Fruit fly (Drosophila melanogaster) whole organism, embryonic: ENCODE data around the gene Hacd1.

ENCODE experiments used
- Ada2b ChIP-seq: fragments of 200-800 bp; sonication (Bioruptor generic); IDR thresholded peaks from 2 replicates; pipeline ENCODE4 v1.3.6; 2022; ENCODE audit warnings: missing biosample characterization, missing genetic modification characterization
- Adf1 ChIP-seq: fragments of 200-800 bp; sonication (Bioruptor generic); IDR thresholded peaks from 2 replicates; pipeline ENCODE4 v1.3.6; 2022; ENCODE audit warnings: missing biosample characterization, missing genetic modification characterization
- B-H2 ChIP-seq: fragments of 200-800 bp; sonication (Bioruptor generic); optimal IDR thresholded peaks from 2 replicates; lab custom pipeline; 2018; ENCODE audit warnings: missing biosample characterization, mild to moderate bottlenecking, missing genetic modification characterization
- Bteb2 ChIP-seq: fragments of 200-800 bp; sonication (Bioruptor generic); optimal IDR thresholded peaks from 2 replicates; lab custom pipeline; 2016; ENCODE audit warnings: missing biosample characterization, missing genetic modification characterization
- CG10267 ChIP-seq: fragments of 200-800 bp; sonication (Bioruptor generic); optimal IDR thresholded peaks from 2 replicates; lab custom pipeline; 2018; ENCODE audit warnings: missing biosample characterization, mild to moderate bottlenecking, missing genetic modification characterization, moderate library complexity
- CG12659 ChIP-seq: fragments of 200-800 bp; sonication (Bioruptor generic); optimal IDR thresholded peaks from 3 replicates; lab custom pipeline; 2017; ENCODE audit warnings: mild to moderate bottlenecking, missing biosample characterization, missing genetic modification reagents, missing genetic modification characterization
- CG13894 ChIP-seq: fragments of 200-800 bp; sonication (Bioruptor generic); optimal IDR thresholded peaks from 3 replicates; lab custom pipeline; 2018; ENCODE audit warnings: missing biosample characterization, mild to moderate bottlenecking, missing genetic modification characterization, moderate library complexity
- CG14441 ChIP-seq: fragments of 200-800 bp; sonication (Bioruptor generic); IDR thresholded peaks from 2 replicates; pipeline ENCODE4 v1.3.6; 2022; ENCODE audit warnings: missing biosample characterization, missing genetic modification characterization
- CG15514 ChIP-seq: fragments of 200-800 bp; sonication (Bioruptor generic); optimal IDR thresholded peaks from 3 replicates; lab custom pipeline; 2017; ENCODE audit warnings: missing biosample characterization, missing genetic modification characterization, mild to moderate bottlenecking, moderate library complexity, missing genetic modification reagents
- CG16863 ChIP-seq: fragments of 200-800 bp; sonication (Bioruptor generic); optimal IDR thresholded peaks from 3 replicates; lab custom pipeline; 2016; ENCODE audit warnings: missing biosample characterization, missing genetic modification characterization
- CG17328 ChIP-seq: fragments of 200-800 bp; sonication (Bioruptor generic); IDR thresholded peaks from 2 replicates; pipeline ENCODE4 v1.3.6; 2022; ENCODE audit warnings: missing biosample characterization, missing genetic modification characterization
- CG17361 ChIP-seq: fragments of 200-800 bp; sonication (Bioruptor generic); IDR thresholded peaks from 3 replicates; pipeline ENCODE4 v1.3.6; 2022; ENCODE audit warnings: missing biosample characterization, missing genetic modification characterization
- CG17802 ChIP-seq: fragments of 200-800 bp; sonication (Bioruptor generic); optimal IDR thresholded peaks from 2 replicates; lab custom pipeline; 2018; ENCODE audit warnings: missing biosample characterization, mild to moderate bottlenecking, missing genetic modification characterization, moderate library complexity
- CG17829 ChIP-seq: fragments of 200-800 bp; optimal IDR thresholded peaks from 2 replicates; lab custom pipeline; 2019; ENCODE audit warnings: missing biosample characterization, mild to moderate bottlenecking, missing genetic modification characterization, moderate library complexity
- CG17912 ChIP-seq: fragments of 200-800 bp; sonication (Bioruptor generic); optimal IDR thresholded peaks from 2 replicates; lab custom pipeline; 2018; ENCODE audit warnings: missing biosample characterization, mild to moderate bottlenecking, missing genetic modification characterization
- CG2678 ChIP-seq: fragments of 200-800 bp; sonication (Bioruptor generic); optimal IDR thresholded peaks from 3 replicates; lab custom pipeline; 2019; ENCODE audit warnings: missing biosample characterization, mild to moderate bottlenecking, missing genetic modification characterization, moderate library complexity
- CG2875 ChIP-seq: fragments of 200-800 bp; sonication (Bioruptor generic); optimal IDR thresholded peaks from 2 replicates; lab custom pipeline; 2017; ENCODE audit warnings: missing biosample characterization, mild to moderate bottlenecking, missing genetic modification characterization, missing genetic modification reagents
- CG32532 ChIP-seq: fragments of 200-800 bp; sonication (Bioruptor generic); IDR thresholded peaks from 2 replicates; pipeline ENCODE4 v1.3.6; 2022; ENCODE audit warnings: missing biosample characterization, missing genetic modification characterization
- CG7357 ChIP-seq: fragments of 200-800 bp; sonication (Bioruptor generic); IDR thresholded peaks from 3 replicates; pipeline ENCODE4 v1.3.6; 2022; ENCODE audit warnings: missing biosample characterization, missing genetic modification characterization
- CG7839 ChIP-seq: fragments of 200-800 bp; sonication (Bioruptor generic); optimal IDR thresholded peaks from 3 replicates; lab custom pipeline; 2018; ENCODE audit warnings: missing biosample characterization, mild to moderate bottlenecking, missing genetic modification characterization, moderate library complexity
- CG7928 ChIP-seq: fragments of 200-800 bp; sonication (Bioruptor generic); optimal IDR thresholded peaks from 2 replicates; lab custom pipeline; 2017; ENCODE audit warnings: missing biosample characterization, mild to moderate bottlenecking, missing genetic modification characterization
- CG8089 ChIP-seq: fragments of 200-800 bp; sonication (Bioruptor generic); optimal IDR thresholded peaks from 3 replicates; lab custom pipeline; 2016; ENCODE audit warnings: missing biosample characterization, missing genetic modification characterization
- CG8281 ChIP-seq: fragments of 200-800 bp; sonication (Bioruptor generic); optimal IDR thresholded peaks from 2 replicates; lab custom pipeline; 2018; ENCODE audit warnings: missing biosample characterization, mild to moderate bottlenecking, missing genetic modification characterization, moderate library complexity
- CG8944 ChIP-seq: fragments of 200-800 bp; sonication (Bioruptor generic); optimal IDR thresholded peaks from 3 replicates; lab custom pipeline; 2016; ENCODE audit warnings: missing biosample characterization, missing genetic modification characterization
- CG9437 ChIP-seq: fragments of 200-800 bp; sonication (Bioruptor generic); optimal IDR thresholded peaks from 2 replicates; lab custom pipeline; 2018; ENCODE audit warnings: missing biosample characterization, mild to moderate bottlenecking, missing genetic modification characterization
- E2f1 ChIP-seq: fragments of 200-800 bp; sonication (Bioruptor generic); IDR thresholded peaks from 2 replicates; pipeline ENCODE4 v1.3.6; 2022; ENCODE audit warnings: missing biosample characterization, missing genetic modification characterization
- HmgD ChIP-seq: fragments of 200-800 bp; sonication (Bioruptor generic); optimal IDR thresholded peaks from 3 replicates; lab custom pipeline; 2016; ENCODE audit warnings: missing biosample characterization, missing genetic modification characterization
- NC2β ChIP-seq: fragments of 200-800 bp; sonication (Bioruptor generic); optimal IDR thresholded peaks from 2 replicates; lab custom pipeline; 2016; ENCODE audit warnings: missing biosample characterization, missing genetic modification characterization
- Nf-YC ChIP-seq: fragments of 200-800 bp; optimal IDR thresholded peaks from 3 replicates; lab custom pipeline; 2019; ENCODE audit warnings: missing biosample characterization, mild to moderate bottlenecking, missing genetic modification characterization, moderate library complexity
- Oaz ChIP-seq: fragments of 200-800 bp; sonication (Bioruptor generic); IDR thresholded peaks from 2 replicates; pipeline ENCODE4 v1.3.6; 2022; ENCODE audit warnings: missing biosample characterization, missing genetic modification characterization
- Side ChIP-seq: fragments of 200-800 bp; sonication (Bioruptor generic); optimal IDR thresholded peaks from 2 replicates; lab custom pipeline; 2016; ENCODE audit warnings: missing biosample characterization, missing genetic modification characterization
- Taf1 ChIP-seq: fragments of 200-800 bp; sonication (Bioruptor generic); IDR thresholded peaks from 2 replicates; pipeline ENCODE4 v1.3.6; 2022; ENCODE audit warnings: missing biosample characterization, missing genetic modification characterization
- YL-1 ChIP-seq: fragments of 200-800 bp; sonication (Bioruptor generic); optimal IDR thresholded peaks from 3 replicates; lab custom pipeline; 2017; ENCODE audit warnings: missing biosample characterization, mild to moderate bottlenecking, missing genetic modification characterization
- corto ChIP-seq: fragments of 200-800 bp; sonication (Bioruptor generic); optimal IDR thresholded peaks from 2 replicates; lab custom pipeline; 2016; ENCODE audit warnings: missing biosample characterization, mild to moderate bottlenecking, missing genetic modification characterization, moderate library complexity
- da ChIP-seq: fragments of 200-800 bp; sonication (Bioruptor generic); optimal IDR thresholded peaks from 2 replicates; lab custom pipeline; 2016; ENCODE audit warnings: missing biosample characterization, missing genetic modification characterization
- dan ChIP-seq: fragments of 200-800 bp; sonication (Bioruptor generic); IDR thresholded peaks from 2 replicates; pipeline ENCODE4 v1.3.6; 2022; ENCODE audit warnings: missing biosample characterization, missing genetic modification characterization
- grn ChIP-seq: fragments of 200-800 bp; sonication (Bioruptor generic); optimal IDR thresholded peaks from 3 replicates; lab custom pipeline; 2017; ENCODE audit warnings: missing biosample characterization, missing genetic modification characterization
- inv ChIP-seq: fragments of 200-800 bp; sonication (Bioruptor generic); IDR thresholded peaks from 2 replicates; pipeline ENCODE4 v1.3.6; 2022; ENCODE audit warnings: missing biosample characterization, missing genetic modification characterization; ENCODE audit not compliant: partially characterized antibody
- kni ChIP-seq: fragments of 200-800 bp; sonication (Bioruptor generic); optimal IDR thresholded peaks from 3 replicates; lab custom pipeline; 2017; ENCODE audit warnings: mild to moderate bottlenecking, missing biosample characterization, missing genetic modification reagents, missing genetic modification characterization
- luna ChIP-seq: fragments of 200-800 bp; sonication (Bioruptor generic); optimal IDR thresholded peaks from 2 replicates; lab custom pipeline; 2016; ENCODE audit warnings: missing biosample characterization, missing genetic modification characterization
- mirr ChIP-seq: fragments of 200-800 bp; sonication (Bioruptor generic); optimal IDR thresholded peaks from 3 replicates; lab custom pipeline; 2018; ENCODE audit warnings: missing biosample characterization, mild to moderate bottlenecking, missing genetic modification characterization
- nerfin-1 ChIP-seq: fragments of 200-800 bp; sonication (Bioruptor generic); optimal IDR thresholded peaks from 3 replicates; lab custom pipeline; 2019; ENCODE audit warnings: missing biosample characterization, mild to moderate bottlenecking, missing genetic modification characterization, moderate library complexity
- pan ChIP-seq, 4 experiments: fragments of >200 bp in 3 of 4; fragments of 200-800 bp in 1 of 4; sonication (Bioruptor generic) in 1 of 4; optimal IDR thresholded peaks in 3 of 4; IDR thresholded peaks in 1 of 4; 2 replicates each; pipeline versions ENCODE4 v1.3.6 to Lab custom; 2017 to 2022; ENCODE audit warnings: missing biosample characterization in 2 of 4, missing genetic modification characterization in 2 of 4, mixed read lengths in 1 of 4
- psq ChIP-seq: fragments of 200-800 bp; sonication (Bioruptor generic); optimal IDR thresholded peaks from 2 replicates; lab custom pipeline; 2017; ENCODE audit warnings: missing biosample characterization, missing genetic modification characterization
- pzg ChIP-seq: fragments of 200-800 bp; sonication (Bioruptor generic); optimal IDR thresholded peaks from 3 replicates; lab custom pipeline; 2018; ENCODE audit warnings: missing biosample characterization, mild to moderate bottlenecking, missing genetic modification characterization, moderate library complexity
- sd ChIP-seq: fragments of 200-800 bp; sonication (Bioruptor generic); optimal IDR thresholded peaks from 3 replicates; lab custom pipeline; 2018; ENCODE audit warnings: missing biosample characterization, mild to moderate bottlenecking, missing genetic modification characterization, moderate library complexity
- sens-2 ChIP-seq: fragments of 200-800 bp; sonication (Bioruptor generic); IDR thresholded peaks from 2 replicates; pipeline ENCODE4 v1.3.6; 2022; ENCODE audit warnings: missing biosample characterization, missing genetic modification characterization
- sima ChIP-seq: fragments of 200-800 bp; sonication (Bioruptor generic); optimal IDR thresholded peaks from 2 replicates; lab custom pipeline; 2016; ENCODE audit warnings: missing biosample characterization, missing genetic modification characterization
- stwl ChIP-seq: fragments of 200-800 bp; sonication (Bioruptor generic); optimal IDR thresholded peaks from 3 replicates; lab custom pipeline; 2018; ENCODE audit warnings: missing biosample characterization, mild to moderate bottlenecking, missing genetic modification characterization, moderate library complexity
- trem ChIP-seq: fragments of 200-800 bp; optimal IDR thresholded peaks from 3 replicates; lab custom pipeline; 2019; ENCODE audit warnings: missing biosample characterization, mild to moderate bottlenecking, missing genetic modification characterization, moderate library complexity
- ttk ChIP-seq: fragments of 200-800 bp; sonication (Bioruptor generic); IDR thresholded peaks from 2 replicates; pipeline ENCODE4 v2.1.2; 2022; ENCODE audit warnings: missing biosample characterization, missing genetic modification characterization

The Hacd1 gene

DNA sequence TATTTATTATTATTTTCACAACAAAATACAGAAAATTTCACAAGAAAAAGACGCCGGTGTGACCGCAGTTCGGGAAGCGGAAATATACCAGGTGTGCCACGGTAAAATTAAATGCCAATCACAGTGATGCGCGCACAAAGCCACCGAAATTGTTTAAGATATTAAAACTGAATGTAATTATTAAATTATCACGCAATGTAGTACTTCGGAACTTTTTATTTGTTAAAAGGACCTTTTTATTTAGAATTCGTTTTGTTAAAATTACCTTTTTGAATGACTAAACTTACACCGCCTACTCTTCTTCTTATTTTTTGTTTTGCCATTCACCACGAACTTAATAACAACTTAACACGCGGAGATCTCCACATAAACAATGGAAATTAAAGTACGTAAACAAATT is 14.1 kb downstream of the Hacd1 start, which contains the start of the genes CG6686 and CG34163 (continued):
- no peak for TF ChIP-seq da (GFP tag; lab: Kevin White, UChicago)
- no peak for TF ChIP-seq CG7357 (GFP tag; lab: Robert Waterston, UW)
- TF ChIP-seq pzg: peak; percentile 63
- no peak for TF ChIP-seq inv
- no peak for TF ChIP-seq pan (optimal IDR thresholded peaks at IDR 0.05; lab: Kevin White, UChicago)
- no peak for TF ChIP-seq pan (GFP tag; optimal IDR thresholded peaks at IDR 0.05 in 1 of 2, IDR thresholded peaks at IDR 0.05 in 1 of 2)
- TF ChIP-seq CG14441 (GFP tag; lab: Robert Waterston, UW): peak; percentile 41; the same call in 1 of the 2 replicates
- peak; percentile 49 for TF ChIP-seq CG15514 (GFP tag; lab: Kevin White, UChicago)
- no peak for TF ChIP-seq CG17912 (GFP tag; lab: Kevin White, UChicago)
- no peak for TF ChIP-seq Taf1 (GFP tag; lab: Robert Waterston, UW)
- TF ChIP-seq CG16863 (GFP tag; lab: Kevin White, UChicago): no peak
- TF ChIP-seq dan (GFP tag; lab: Robert Waterston, UW): no peak
- peak; percentile 68 for TF ChIP-seq CG12659 (GFP tag; lab: Kevin White, UChicago)
- peak; percentile 5 for TF ChIP-seq CG8944
- no peak for TF ChIP-seq CG32532
- no peak for TF ChIP-seq grn
- TF ChIP-seq Ada2b (GFP tag; lab: Robert Waterston, UW): peak; percentile 26; the same call in 1 of the 2 replicates
- no peak for TF ChIP-seq sima (GFP tag; lab: Kevin White, UChicago)
- no peak for TF ChIP-seq Nf-YC (tag; lab: Kevin White, UChicago)
- TF ChIP-seq CG8089 (GFP tag; lab: Kevin White, UChicago): no peak
- no peak for TF ChIP-seq psq (GFP tag; lab: Kevin White, UChicago)
- TF ChIP-seq B-H2 (GFP tag; lab: Kevin White, UChicago): peak; percentile 36
- TF ChIP-seq Oaz: no peak
- TF ChIP-seq trem: peak; percentile 70
- TF ChIP-seq sens-2 (GFP tag; lab: Robert Waterston, UW): no peak
- no peak for TF ChIP-seq ttk (GFP tag; lab: Robert Waterston, UW)
- TF ChIP-seq CG10267 (tag; lab: Kevin White, UChicago): peak; percentile 49
- TF ChIP-seq Bteb2: peak; percentile 34
- peak; percentile 39 for TF ChIP-seq CG17829 (tag; lab: Kevin White, UChicago)
- no peak for TF ChIP-seq CG8281 (tag; lab: Kevin White, UChicago)
- TF ChIP-seq E2f1 (GFP tag; lab: Robert Waterston, UW): no peak
- no peak for TF ChIP-seq luna (GFP tag; lab: Kevin White, UChicago)
- TF ChIP-seq corto (GFP tag; lab: Kevin White, UChicago): no peak
- TF ChIP-seq nerfin-1 (tag; lab: Kevin White, UChicago): peak; percentile 27
- TF ChIP-seq mirr (GFP tag; lab: Kevin White, UChicago): no peak
- no peak for TF ChIP-seq kni (GFP tag; lab: Kevin White, UChicago)
- peak; percentile 61 for TF ChIP-seq CG9437 (GFP tag; lab: Kevin White, UChicago)
- peak; percentile 61; the same call in 2 of the 3 replicates for TF ChIP-seq CG17361 (GFP tag; lab: Robert Waterston, UW)
- no peak for TF ChIP-seq CG7928 (GFP tag; lab: Kevin White, UChicago)
- peak; percentile 46 for TF ChIP-seq NC2β
- no peak for TF ChIP-seq CG2678 (tag; lab: Kevin White, UChicago)
- TF ChIP-seq HmgD (GFP tag; lab: Kevin White, UChicago): peak; percentile 34
- TF ChIP-seq CG2875 (GFP tag; lab: Kevin White, UChicago): no peak
- no peak for TF ChIP-seq CG17802 (tag; lab: Kevin White, UChicago)
- TF ChIP-seq YL-1: peak; percentile 94
- no peak for TF ChIP-seq Adf1 (GFP tag; lab: Robert Waterston, UW)
- peak; percentile 54 for TF ChIP-seq CG13894
- peak; percentile 63 for TF ChIP-seq stwl
- no peak for TF ChIP-seq CG17328 (GFP tag; lab: Robert Waterston, UW)
- no peak for TF ChIP-seq Side (GFP tag; lab: Kevin White, UChicago)
- TF ChIP-seq CG7839 (tag; lab: Kevin White, UChicago): peak; percentile 45
- TF ChIP-seq sd: no peak
